Worm (Caenorhabditis elegans) whole organism, L1 larva: ENCODE results near the gene ftn-1.
A peak's percentile ranks its signal among the peaks of the same experiment; 100 is the strongest.
"Not testable (repeated sequence)": the region's sequence is repeated elsewhere in the genome, so short reads cannot be mapped to it uniquely, and the experiment has no call there.

ENCODE experiments used
- C04F5.9 ChIP-seq: sonication (generic microtip); optimal IDR thresholded peaks from 2 replicates; lab custom pipeline; 2016; ENCODE audit warnings: missing genetic modification characterization, missing compliant biosample characterization
- C34B4.2 ChIP-seq: sonication (generic microtip); optimal IDR thresholded peaks from 2 replicates; lab custom pipeline; 2017; ENCODE audit warnings: mild to moderate bottlenecking, missing genetic modification characterization, missing compliant biosample characterization
- alr-1 ChIP-seq: fragments of 200-800 bp; sonication (Bioruptor generic); optimal IDR thresholded peaks from 2 replicates; lab custom pipeline; 2018; ENCODE audit warnings: borderline replicate concordance, mild to moderate bottlenecking, missing genetic modification characterization, missing compliant biosample characterization
- aly-2 ChIP-seq: fragments of 150-350 bp; optimal IDR thresholded peaks from 2 replicates; lab custom pipeline; 2014; ENCODE audit warnings: missing biosample characterization, missing genetic modification characterization
- ces-1 ChIP-seq: fragments of 150-350 bp; optimal IDR thresholded peaks from 2 replicates; lab custom pipeline; 2014; ENCODE audit warnings: missing biosample characterization, missing genetic modification reagents, missing genetic modification characterization
- dpl-1 ChIP-seq, 3 experiments: fragments of 150-350 bp in 2 of 3; sonication (generic microtip) in 1 of 3; optimal IDR thresholded peaks; 2 replicates each; lab custom pipeline; 2014 to 2017; ENCODE audit warnings: missing biosample characterization in 3 of 3, missing genetic modification characterization in 3 of 3, missing genetic modification reagents in 3 of 3
- dsc-1 ChIP-seq: sonication (generic microtip); optimal IDR thresholded peaks from 2 replicates; lab custom pipeline; 2016; ENCODE audit warnings: mild to moderate bottlenecking, missing genetic modification characterization, missing compliant biosample characterization
- efl-1 ChIP-seq, 4 experiments: fragments of 150-350 bp; optimal IDR thresholded peaks in 3 of 4; peaks in 1 of 4; 1 replicate in 1 of 4; 2 replicates in 3 of 4; lab custom pipeline; 2014; ENCODE audit warnings: missing biosample characterization in 2 of 4, missing genetic modification characterization in 2 of 4, missing genetic modification reagents in 2 of 4
- egl-27 ChIP-seq, 2 experiments: fragments of 150-350 bp in 1 of 2; sonication (generic microtip); optimal IDR thresholded peaks; 3 replicates each; lab custom pipeline; 2017 to 2018; ENCODE audit warnings: missing biosample characterization in 2 of 2, missing genetic modification characterization in 2 of 2, missing genetic modification reagents in 2 of 2
- elt-2 ChIP-seq: sonication (generic microtip); optimal IDR thresholded peaks from 2 replicates; lab custom pipeline; 2016; ENCODE audit warnings: missing genetic modification characterization, mild to moderate bottlenecking, inconsistent platforms, missing compliant biosample characterization, missing genetic modification reagents
- hlh-4 ChIP-seq: sonication (generic microtip); optimal IDR thresholded peaks from 2 replicates; lab custom pipeline; 2016; ENCODE audit warnings: mild to moderate bottlenecking, missing genetic modification characterization, missing compliant biosample characterization
- isw-1 ChIP-seq: fragments of 200-800 bp; sonication (Bioruptor generic); IDR thresholded peaks from 2 replicates; pipeline ENCODE4 v1.3.6; 2022; ENCODE audit warnings: missing genetic modification characterization, missing compliant biosample characterization
- lin-14 ChIP-seq: fragments of 200-800 bp; sonication (Bioruptor generic); optimal IDR thresholded peaks from 2 replicates; lab custom pipeline; 2018; ENCODE audit warnings: mild to moderate bottlenecking, missing genetic modification characterization, moderate library complexity, missing compliant biosample characterization
- lin-15B ChIP-seq: fragments of 150-350 bp; sonication (generic microtip); optimal IDR thresholded peaks from 3 replicates; lab custom pipeline; 2014; ENCODE audit warnings: missing biosample characterization, missing genetic modification characterization
- lin-35 ChIP-seq, 2 experiments: fragments of 150-350 bp; optimal IDR thresholded peaks; 2 replicates each; lab custom pipeline; 2014; ENCODE audit warnings: missing biosample characterization in 2 of 2, missing genetic modification characterization in 2 of 2, missing genetic modification reagents in 2 of 2
- lir-3 ChIP-seq: sonication (generic microtip); optimal IDR thresholded peaks from 2 replicates; lab custom pipeline; 2016; ENCODE audit warnings: mild to moderate bottlenecking, missing genetic modification characterization, moderate library complexity, missing compliant biosample characterization; ENCODE audit not compliant: poor library complexity
- lsy-2 ChIP-seq, 2 experiments: fragments of 150-350 bp; optimal IDR thresholded peaks; 2 replicates each; lab custom pipeline; 2014; ENCODE audit warnings: missing biosample characterization in 2 of 2, missing genetic modification characterization in 2 of 2
- mdl-1 ChIP-seq, 2 experiments: fragments of 150-350 bp; optimal IDR thresholded peaks; 2 replicates each; lab custom pipeline; 2014 to 2017; ENCODE audit warnings: missing biosample characterization in 2 of 2, missing genetic modification characterization in 2 of 2, inconsistent platforms in 1 of 2
- mef-2 ChIP-seq: fragments of 150-350 bp; optimal IDR thresholded peaks from 2 replicates; lab custom pipeline; 2014; ENCODE audit warnings: missing biosample characterization, missing genetic modification characterization
- nhr-19 ChIP-seq: fragments of 200-800 bp; sonication (Bioruptor generic); conservative IDR thresholded peaks from 2 replicates; pipeline ENCODE4 v1.3.6; 2022; ENCODE audit warnings: missing genetic modification characterization, missing compliant biosample characterization
- nhr-20 ChIP-seq: sonication (generic microtip); optimal IDR thresholded peaks from 2 replicates; lab custom pipeline; 2016; ENCODE audit warnings: mild to moderate bottlenecking, missing genetic modification characterization, missing compliant biosample characterization
- nhr-47 ChIP-seq: sonication (generic microtip); optimal IDR thresholded peaks from 2 replicates; lab custom pipeline; 2016; ENCODE audit warnings: mild to moderate bottlenecking, missing genetic modification characterization, moderate library complexity, missing compliant biosample characterization
- nhr-71 ChIP-seq: sonication (generic microtip); optimal IDR thresholded peaks from 2 replicates; lab custom pipeline; 2016; ENCODE audit warnings: mild to moderate bottlenecking, missing genetic modification characterization, moderate library complexity, missing compliant biosample characterization
- nhr-90 ChIP-seq: sonication (generic microtip); optimal IDR thresholded peaks from 2 replicates; lab custom pipeline; 2016; ENCODE audit warnings: mild to moderate bottlenecking, missing genetic modification characterization, missing compliant biosample characterization; ENCODE audit not compliant: poor library complexity
- rnt-1 ChIP-seq: sonication (generic microtip); optimal IDR thresholded peaks from 2 replicates; lab custom pipeline; 2016; ENCODE audit warnings: mild to moderate bottlenecking, missing genetic modification characterization, moderate library complexity, missing compliant biosample characterization
- snu-23 ChIP-seq: sonication (generic microtip); optimal IDR thresholded peaks from 2 replicates; lab custom pipeline; 2016; ENCODE audit warnings: missing genetic modification characterization, missing compliant biosample characterization
- sox-4 ChIP-seq: sonication (generic microtip); optimal IDR thresholded peaks from 2 replicates; lab custom pipeline; 2016; ENCODE audit warnings: missing genetic modification characterization, missing compliant biosample characterization
- sup-37 ChIP-seq: fragments of 200-800 bp; sonication (Bioruptor generic); optimal IDR thresholded peaks from 2 replicates; lab custom pipeline; 2018; ENCODE audit warnings: mild to moderate bottlenecking, missing genetic modification characterization, missing compliant biosample characterization
- tbx-2 ChIP-seq: sonication (generic microtip); optimal IDR thresholded peaks from 2 replicates; lab custom pipeline; 2016; ENCODE audit warnings: missing genetic modification characterization, missing compliant biosample characterization
- unc-30 ChIP-seq: sonication (generic microtip); optimal IDR thresholded peaks from 2 replicates; lab custom pipeline; 2017; ENCODE audit warnings: missing biosample characterization, missing genetic modification characterization
- unc-62 ChIP-seq: fragments of 150-350 bp; optimal IDR thresholded peaks from 2 replicates; lab custom pipeline; 2014; ENCODE audit warnings: missing biosample characterization, missing genetic modification reagents, missing genetic modification characterization
- unc-86 ChIP-seq: sonication (generic microtip); optimal IDR thresholded peaks from 2 replicates; lab custom pipeline; 2016; ENCODE audit warnings: missing genetic modification characterization, missing compliant biosample characterization
- zag-1 ChIP-seq: fragments of 150-350 bp; optimal IDR thresholded peaks from 2 replicates; lab custom pipeline; 2014; ENCODE audit warnings: missing biosample characterization, missing genetic modification characterization
- zip-4 ChIP-seq: fragments of 200-800 bp; sonication (Bioruptor generic); optimal IDR thresholded peaks from 2 replicates; lab custom pipeline; 2018; ENCODE audit warnings: mild to moderate bottlenecking, missing genetic modification characterization, moderate library complexity, missing compliant biosample characterization

The ftn-1 gene

DNA sequence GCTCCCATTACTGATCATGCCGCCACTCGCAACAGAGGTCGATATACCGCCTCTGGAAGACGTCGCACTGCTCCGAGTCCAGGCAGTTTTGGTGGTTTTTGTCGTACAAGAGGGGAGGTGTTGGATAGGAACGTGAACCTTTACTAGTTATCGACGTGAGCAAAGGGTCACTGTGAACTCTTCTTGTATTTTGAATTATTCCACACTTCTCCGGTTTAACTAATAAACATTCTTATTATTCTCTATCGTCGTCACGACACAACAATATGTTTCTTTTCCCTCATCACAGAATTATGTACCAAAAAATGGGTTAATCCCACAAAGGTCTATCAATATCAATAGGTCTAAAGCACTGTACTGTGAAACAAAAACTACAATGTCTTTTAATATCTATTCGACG is 35.9 kb downstream of the ftn-1 start, which contains the start of gene nhr-171:
Gene nhr-171, plus strand, starts transcription at position 301 of the 400 bp plus-strand sequence.
- not testable (repeated sequence) for TF ChIP-seq lsy-2 (tag; optimal IDR thresholded peaks at IDR 0.05; lab: Kevin White, UChicago); lin-15B; ces-1 (GFP tag; lab: Kevin White, UChicago)

DNA sequence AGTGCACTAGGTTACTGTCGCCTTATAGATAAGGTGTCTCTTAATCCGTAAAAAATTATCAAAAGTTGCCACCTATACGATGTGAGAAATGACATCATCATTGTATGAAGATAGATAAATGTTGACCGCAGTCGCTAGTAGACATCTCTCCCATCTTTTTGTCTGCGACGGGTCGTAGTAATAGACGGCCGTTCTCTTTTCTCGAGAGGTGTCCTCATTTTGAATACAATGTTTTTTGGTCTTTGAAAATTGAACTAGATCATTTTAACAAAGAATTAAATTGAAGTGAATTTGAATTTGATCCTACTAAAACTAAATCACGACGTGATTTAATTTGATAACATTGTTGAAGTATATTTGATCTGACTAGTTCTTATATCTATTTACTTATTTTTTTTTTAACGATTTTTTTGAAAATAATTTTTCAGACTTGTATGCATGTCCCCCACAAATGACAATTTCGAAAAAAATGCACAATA is 38.8 kb downstream of the ftn-1 start, which contains the start of the genes str-31 and nhr-172:
Gene str-31, minus strand, starts transcription at position 101 of the 479 bp plus-strand sequence.
Gene nhr-172, plus strand, starts transcription at position 429 of the 479 bp plus-strand sequence.
- TF ChIP-seq dsc-1 (tag; lab: Kevin White, UChicago) (no peak), lir-3 (no peak), egl-27 (tag; optimal IDR thresholded peaks at IDR 0.05; lab: Kevin White, UChicago) (no peak), mef-2 (tag; lab: Kevin White, UChicago) (no peak)

DNA sequence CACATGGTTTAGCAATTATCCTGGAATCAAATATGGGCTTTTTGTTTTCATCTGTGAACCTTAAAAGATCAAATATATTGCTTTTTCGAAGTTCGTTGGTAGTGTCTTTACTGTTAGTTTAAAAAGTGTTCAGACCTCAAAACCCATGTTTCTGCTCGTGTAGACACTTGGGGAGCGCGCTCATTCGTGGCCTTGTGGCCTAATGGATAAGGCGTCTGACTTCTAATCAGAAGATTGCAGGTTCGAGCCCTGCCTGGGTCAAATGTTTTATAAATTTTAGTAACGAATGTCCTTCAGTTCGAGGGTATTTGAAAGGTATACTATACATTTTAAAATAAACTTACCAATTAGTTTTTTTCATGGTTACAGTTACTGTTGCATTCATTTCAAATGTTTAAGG is 41.2 kb downstream of the ftn-1 start:
- no peak for TF ChIP-seq lin-14
- peak; percentile 30 for TF ChIP-seq nhr-90 (tag; lab: Kevin White, UChicago)
- TF ChIP-seq nhr-19 (GFP tag; lab: Robert Waterston, UW): peak; percentile 47; the same call in 1 of the 2 replicates
- peak in 1 of 2 experiments; percentile 2 for TF ChIP-seq mdl-1 (tag; optimal IDR thresholded peaks at IDR 0.05; lab: Kevin White, UChicago)
- TF ChIP-seq efl-1 (optimal IDR thresholded peaks at IDR 0.05; lab: Kevin White, UChicago): peak in 1 of 2 experiments; percentile 13
- TF ChIP-seq efl-1 (GFP tag; optimal IDR thresholded peaks at IDR 0.05 in 1 of 2; lab: Kevin White, UChicago): peak in 1 of 2 experiments; percentile 50
- TF ChIP-seq dsc-1 (tag; lab: Kevin White, UChicago): no peak
- TF ChIP-seq dpl-1 (GFP tag; optimal IDR thresholded peaks at IDR 0.05; lab: Kevin White, UChicago): peak in 1 of 3 experiments; percentile 2
- no peak for TF ChIP-seq nhr-47 (tag; lab: Kevin White, UChicago)
- TF ChIP-seq snu-23 (GFP tag; lab: Kevin White, UChicago): peak; percentile 47
- TF ChIP-seq elt-2 (tag; lab: Kevin White, UChicago): no peak
- TF ChIP-seq nhr-20 (tag; lab: Kevin White, UChicago): peak; percentile 10
- TF ChIP-seq unc-30 (tag; lab: Kevin White, UChicago): no peak
- TF ChIP-seq zip-4: no peak
- peak; percentile 35 for TF ChIP-seq rnt-1
- peak in 1 of 2 experiments; percentile 27 for TF ChIP-seq lsy-2 (tag; optimal IDR thresholded peaks at IDR 0.05; lab: Kevin White, UChicago)
- TF ChIP-seq ces-1 (GFP tag; lab: Kevin White, UChicago): no peak
- TF ChIP-seq lin-35 (GFP tag; optimal IDR thresholded peaks at IDR 0.05; lab: Kevin White, UChicago): peak in 1 of 2 experiments; percentile 42
- peak; percentile 20 for TF ChIP-seq nhr-71 (tag; lab: Kevin White, UChicago)
- TF ChIP-seq tbx-2 (tag; lab: Kevin White, UChicago): no peak
- no peak for TF ChIP-seq C34B4.2 (tag; lab: Kevin White, UChicago)
- TF ChIP-seq sox-4: no peak
- TF ChIP-seq sup-37 (GFP tag; lab: Kevin White, UChicago): no peak

DNA sequence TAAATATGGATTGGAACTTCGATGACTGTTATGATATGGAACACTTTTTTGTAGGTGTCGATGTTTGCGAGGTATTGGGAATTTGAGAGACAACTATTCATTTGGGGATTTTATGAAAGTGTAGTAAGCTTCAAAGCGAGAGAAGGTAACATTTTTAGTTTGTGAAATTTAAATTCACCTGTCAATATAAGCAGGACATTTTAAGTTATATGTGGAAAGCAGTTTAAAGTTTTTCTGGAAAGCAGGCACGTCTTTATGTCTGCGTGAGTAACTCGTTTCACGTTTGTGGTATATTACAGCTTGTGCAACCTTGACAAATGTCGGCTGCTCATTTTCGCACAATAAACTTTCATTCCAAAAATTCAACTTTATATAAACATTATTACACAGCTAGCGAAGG is 43.1 kb downstream of the ftn-1 start, which contains the start of gene srh-229:
Gene srh-229, minus strand, starts transcription at position 101 of the 400 bp plus-strand sequence.
- TF ChIP-seq alr-1 (tag; lab: Kevin White, UChicago): no peak
- TF ChIP-seq isw-1 (GFP tag; lab: Robert Waterston, UW): no peak
- no peak for TF ChIP-seq unc-62
- no peak for TF ChIP-seq snu-23 (GFP tag; lab: Kevin White, UChicago)

DNA sequence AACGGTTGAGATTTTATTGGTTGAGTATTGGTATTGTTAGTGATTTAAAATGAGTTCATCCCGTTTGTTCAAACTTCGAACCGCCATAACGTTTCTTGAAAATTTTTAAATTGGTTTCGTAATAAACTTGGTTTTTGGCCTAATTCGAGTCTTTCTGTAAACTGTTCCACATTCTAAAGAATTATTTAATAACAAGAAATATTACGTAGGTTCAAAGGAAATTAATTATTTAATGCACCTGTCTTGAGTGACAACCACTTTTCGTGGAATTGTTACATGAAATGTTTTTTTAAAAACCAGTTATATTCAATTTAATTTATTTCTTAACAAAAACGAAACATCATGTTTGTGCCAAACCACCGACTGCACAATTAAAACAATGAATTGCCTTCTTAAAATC is 46.2 kb downstream of the ftn-1 start:
- TF ChIP-seq C04F5.9 (tag; lab: Kevin White, UChicago) (no peak), zag-1 (no peak), nhr-71 (tag; lab: Kevin White, UChicago) (peak; percentile 40), ces-1 (GFP tag; lab: Kevin White, UChicago) (no peak), aly-2 (tag; lab: Kevin White, UChicago) (no peak), unc-86 (tag; lab: Kevin White, UChicago) (no peak), sup-37 (GFP tag; lab: Kevin White, UChicago) (no peak), hlh-4 (tag; lab: Kevin White, UChicago) (peak; percentile 96), elt-2 (tag; lab: Kevin White, UChicago) (no peak), nhr-47 (tag; lab: Kevin White, UChicago) (peak; percentile 25)
